Fruit fly (Drosophila melanogaster): ENCODE data around the gene CG12506.

CG12506 gene

dm6 chr2L:773247-773646, at the start of gene CG12506:
Gene CG12506 (plus strand): TSS chr2L:773547.
- no peak for TF ChIP-seq CG8478 (optimal IDR thresholded peaks at IDR 0.05)
- no peak for TF ChIP-seq CTCF (optimal IDR thresholded peaks at IDR 0.05)

- no peak for TF ChIP-seq CG8478 (optimal IDR thresholded peaks at IDR 0.05)
- TF ChIP-seq CTCF (optimal IDR thresholded peaks at IDR 0.05): no peak
Observed at dm6 chr2L:723799-724531, 49.4 kb upstream of the CG12506 start.

dm6 chr2L:724746-725145, 48.6 kb upstream of the CG12506 start:
- no peak for TF ChIP-seq CG8478 (optimal IDR thresholded peaks at IDR 0.05)
- no peak for TF ChIP-seq CTCF (optimal IDR thresholded peaks at IDR 0.05)

- no peak for TF ChIP-seq CG8478 (optimal IDR thresholded peaks at IDR 0.05)
- TF ChIP-seq CTCF (optimal IDR thresholded peaks at IDR 0.05): no peak
Observed at dm6 chr2L:728062-728461, 45.3 kb upstream of the CG12506 start, which contains the start of gene Hsp60B. Gene Hsp60B (plus strand): TSS chr2L:728362.

- TF ChIP-seq CG8478 (optimal IDR thresholded peaks at IDR 0.05) (no peak), CTCF (optimal IDR thresholded peaks at IDR 0.05) (no peak)
Observed at dm6 chr2L:732105-732504, 41.2 kb upstream of the CG12506 start.

- TF ChIP-seq CTCF (optimal IDR thresholded peaks at IDR 0.05) (no peak), CG8478 (optimal IDR thresholded peaks at IDR 0.05) (no peak)
Observed at dm6 chr2L:734120-734519, 39.2 kb upstream of the CG12506 start.

dm6 chr2L:735772-736171, 37.6 kb upstream of the CG12506 start:
- no peak for TF ChIP-seq CG8478 (optimal IDR thresholded peaks at IDR 0.05)
- TF ChIP-seq CTCF (optimal IDR thresholded peaks at IDR 0.05): no peak

dm6 chr2L:740031-740430, 33.3 kb upstream of the CG12506 start:
- TF ChIP-seq CTCF (optimal IDR thresholded peaks at IDR 0.05): peak; percentile 96 to 98
- no peak for TF ChIP-seq CG8478 (optimal IDR thresholded peaks at IDR 0.05)

- TF ChIP-seq CG8478 (optimal IDR thresholded peaks at IDR 0.05) (no peak), CTCF (optimal IDR thresholded peaks at IDR 0.05) (no peak)
Observed at dm6 chr2L:744295-744694, 29.1 kb upstream of the CG12506 start, which contains the start of gene Eaat2. Gene Eaat2 (minus strand): TSS chr2L:744395.

- peak in 1 of 2 experiments; percentile 0 for TF ChIP-seq CTCF (optimal IDR thresholded peaks at IDR 0.05)
- no peak for TF ChIP-seq CG8478 (optimal IDR thresholded peaks at IDR 0.05)
Observed at dm6 chr2L:745785-746184, 27.6 kb upstream of the CG12506 start.

- no peak for TF ChIP-seq CG8478 (optimal IDR thresholded peaks at IDR 0.05)
- no peak for TF ChIP-seq CTCF (optimal IDR thresholded peaks at IDR 0.05)
Observed at dm6 chr2L:749645-750044, 23.7 kb upstream of the CG12506 start, which contains the start of gene GABA-B-R3. Gene GABA-B-R3 (plus strand): TSS chr2L:749945.

dm6 chr2L:750299-750698, 23.0 kb upstream of the CG12506 start:
- TF ChIP-seq CG8478 (optimal IDR thresholded peaks at IDR 0.05) (no peak), CTCF (optimal IDR thresholded peaks at IDR 0.05) (no peak)

- TF ChIP-seq CG8478 (optimal IDR thresholded peaks at IDR 0.05) (no peak), CTCF (optimal IDR thresholded peaks at IDR 0.05) (no peak)
Observed at dm6 chr2L:776236-776635, 2.9 kb downstream of the CG12506 start, which contains the start of gene CG13946. Gene CG13946 (plus strand): TSS chr2L:776536.

dm6 chr2L:779123-779584, 5.8 kb downstream of the CG12506 start, which contains the start of gene CG13947:
Gene CG13947 (plus strand): TSS chr2L:779173.
- TF ChIP-seq CG8478 (optimal IDR thresholded peaks at IDR 0.05) (no peak), CTCF (optimal IDR thresholded peaks at IDR 0.05) (no peak)

dm6 chr2L:780182-780581, 6.8 kb downstream of the CG12506 start, which contains the start of gene Gr21a:
Gene Gr21a (plus strand): TSS chr2L:780482.
- TF ChIP-seq CG8478 (optimal IDR thresholded peaks at IDR 0.05): no peak
- TF ChIP-seq CTCF (optimal IDR thresholded peaks at IDR 0.05): no peak

- TF ChIP-seq CG8478 (optimal IDR thresholded peaks at IDR 0.05): no peak
- TF ChIP-seq CTCF (optimal IDR thresholded peaks at IDR 0.05): no peak
Observed at dm6 chr2L:780851-781250, 7.5 kb downstream of the CG12506 start.
